Fruit fly (Drosophila melanogaster) whole organism, embryonic: Measurements from ENCODE around the gene Tom.
A peak's percentile ranks its signal among the peaks of the same experiment; 100 is the strongest.

Experiments
- Abd-B ChIP-seq: fragments of 200-800 bp; sonication (Bioruptor generic); optimal IDR thresholded peaks from 2 replicates; lab custom pipeline; 2018; ENCODE audit warnings: missing biosample characterization, mild to moderate bottlenecking, missing genetic modification characterization, moderate library complexity
- B-H2 ChIP-seq: fragments of 200-800 bp; sonication (Bioruptor generic); optimal IDR thresholded peaks from 2 replicates; lab custom pipeline; 2018; ENCODE audit warnings: missing biosample characterization, mild to moderate bottlenecking, missing genetic modification characterization
- CG10431 ChIP-seq: fragments of 200-800 bp; sonication (Bioruptor generic); optimal IDR thresholded peaks from 3 replicates; lab custom pipeline; 2018; ENCODE audit warnings: missing biosample characterization, mild to moderate bottlenecking, missing genetic modification characterization
- CG10959 ChIP-seq: fragments of 200-800 bp; sonication (Bioruptor generic); IDR thresholded peaks from 2 replicates; pipeline ENCODE4 v1.3.6; 2022; ENCODE audit warnings: missing biosample characterization, missing genetic modification characterization
- CG11723 ChIP-seq: fragments of 200-800 bp; sonication (Bioruptor generic); optimal IDR thresholded peaks from 2 replicates; lab custom pipeline; 2017; ENCODE audit warnings: missing biosample characterization, mild to moderate bottlenecking, missing genetic modification characterization
- CG13894 ChIP-seq: fragments of 200-800 bp; sonication (Bioruptor generic); optimal IDR thresholded peaks from 3 replicates; lab custom pipeline; 2018; ENCODE audit warnings: missing biosample characterization, mild to moderate bottlenecking, missing genetic modification characterization, moderate library complexity
- CG14014 ChIP-seq: fragments of 200-800 bp; sonication (Bioruptor generic); IDR thresholded peaks from 2 replicates; pipeline ENCODE4 v1.3.6; 2022; ENCODE audit warnings: missing biosample characterization, missing genetic modification characterization
- CG1529 ChIP-seq: fragments of 200-800 bp; sonication (Bioruptor generic); optimal IDR thresholded peaks from 3 replicates; lab custom pipeline; 2018; ENCODE audit warnings: missing biosample characterization, missing genetic modification characterization
- CG17385 ChIP-seq: fragments of 200-800 bp; sonication (Bioruptor generic); optimal IDR thresholded peaks from 3 replicates; lab custom pipeline; 2018; ENCODE audit warnings: missing biosample characterization, mild to moderate bottlenecking, missing genetic modification characterization
- CG18764 ChIP-seq: fragments of 200-800 bp; sonication (Bioruptor generic); optimal IDR thresholded peaks from 3 replicates; lab custom pipeline; 2016; ENCODE audit warnings: missing biosample characterization, missing genetic modification characterization
- CG2120 ChIP-seq: fragments of 200-800 bp; sonication (Bioruptor generic); optimal IDR thresholded peaks from 3 replicates; lab custom pipeline; 2016; ENCODE audit warnings: missing biosample characterization, missing genetic modification characterization
- CG34422 ChIP-seq: fragments of 200-800 bp; sonication (Bioruptor generic); IDR thresholded peaks from 3 replicates; pipeline ENCODE4 v1.3.6; 2022; ENCODE audit warnings: missing biosample characterization, missing genetic modification characterization
- CG5180 ChIP-seq: fragments of 200-800 bp; sonication (Bioruptor generic); optimal IDR thresholded peaks from 3 replicates; lab custom pipeline; 2017; ENCODE audit warnings: missing biosample characterization, missing genetic modification characterization, mild to moderate bottlenecking, moderate library complexity, missing genetic modification reagents
- CG6854 ChIP-seq: fragments of 200-800 bp; sonication (Bioruptor generic); optimal IDR thresholded peaks from 3 replicates; lab custom pipeline; 2017; ENCODE audit warnings: missing biosample characterization, mild to moderate bottlenecking, missing genetic modification characterization
- CG7271 ChIP-seq: fragments of 200-800 bp; sonication (Bioruptor generic); optimal IDR thresholded peaks from 2 replicates; lab custom pipeline; 2018; ENCODE audit warnings: missing biosample characterization, mild to moderate bottlenecking, missing genetic modification characterization, moderate library complexity
- CG9215 ChIP-seq: fragments of 200-800 bp; sonication (Bioruptor generic); IDR thresholded peaks from 2 replicates; pipeline ENCODE4 v1.3.6; 2022; ENCODE audit warnings: missing biosample characterization, missing genetic modification characterization
- Fer2 ChIP-seq: fragments of 200-800 bp; sonication (Bioruptor generic); optimal IDR thresholded peaks from 2 replicates; lab custom pipeline; 2018; ENCODE audit warnings: missing biosample characterization, mild to moderate bottlenecking, missing genetic modification characterization, moderate library complexity
- GATAe ChIP-seq: fragments of 200-800 bp; sonication (Bioruptor generic); conservative IDR thresholded peaks from 2 replicates; pipeline ENCODE4 v1.3.6; 2022; ENCODE audit warnings: missing biosample characterization, missing genetic modification characterization
- H2.0 ChIP-seq: fragments of 200-800 bp; sonication (Bioruptor generic); IDR thresholded peaks from 2 replicates; pipeline ENCODE4 v1.3.6; 2022; ENCODE audit warnings: missing biosample characterization, missing genetic modification characterization
- Hmx ChIP-seq: fragments of 200-800 bp; sonication (Bioruptor generic); optimal IDR thresholded peaks from 2 replicates; lab custom pipeline; 2016; ENCODE audit warnings: missing biosample characterization, missing genetic modification characterization
- Jarid2 ChIP-seq: fragments of 200-800 bp; sonication (Bioruptor generic); optimal IDR thresholded peaks from 3 replicates; lab custom pipeline; 2017; ENCODE audit warnings: mild to moderate bottlenecking, missing biosample characterization, missing genetic modification reagents, missing genetic modification characterization
- MBD-R2 ChIP-seq: fragments of 200-800 bp; sonication (Bioruptor generic); IDR thresholded peaks from 2 replicates; pipeline ENCODE4 v1.3.6; 2022; ENCODE audit warnings: missing biosample characterization, missing genetic modification characterization
- Mrtf ChIP-seq: fragments of 200-800 bp; sonication (Bioruptor generic); IDR thresholded peaks from 3 replicates; pipeline ENCODE4 v1.3.6; 2022; ENCODE audit warnings: missing biosample characterization, missing genetic modification characterization
- NfI ChIP-seq: fragments of 200-800 bp; sonication (Bioruptor generic); optimal IDR thresholded peaks from 3 replicates; lab custom pipeline; 2018; ENCODE audit warnings: missing biosample characterization, mild to moderate bottlenecking, missing genetic modification characterization, moderate library complexity
- Opbp ChIP-seq: fragments of 200-800 bp; sonication (Bioruptor generic); IDR thresholded peaks from 3 replicates; pipeline ENCODE4 v1.3.6; 2022; ENCODE audit warnings: missing biosample characterization, missing genetic modification characterization; ENCODE audit not compliant: partially characterized antibody
- Rfx ChIP-seq: fragments of 200-800 bp; sonication (Bioruptor generic); IDR thresholded peaks from 2 replicates; pipeline ENCODE4 v1.3.6; 2022; ENCODE audit warnings: missing biosample characterization, missing genetic modification characterization
- Scr ChIP-seq: fragments of 200-800 bp; sonication (Bioruptor generic); IDR thresholded peaks from 2 replicates; pipeline ENCODE4 v1.3.6; 2022; ENCODE audit warnings: missing biosample characterization, missing genetic modification characterization; ENCODE audit not compliant: partially characterized antibody
- Side ChIP-seq: fragments of 200-800 bp; sonication (Bioruptor generic); optimal IDR thresholded peaks from 2 replicates; lab custom pipeline; 2016; ENCODE audit warnings: missing biosample characterization, missing genetic modification characterization
- Usf ChIP-seq: fragments of 200-800 bp; sonication (Bioruptor generic); optimal IDR thresholded peaks from 2 replicates; lab custom pipeline; 2017; ENCODE audit warnings: missing genotype, missing biosample characterization, missing genetic modification characterization
- bab2 ChIP-seq: fragments of 200-800 bp; sonication (Bioruptor generic); optimal IDR thresholded peaks from 2 replicates; lab custom pipeline; 2016; ENCODE audit warnings: missing biosample characterization, missing genetic modification characterization
- chif ChIP-seq, 2 experiments: fragments of 200-800 bp; sonication (Bioruptor generic); optimal IDR thresholded peaks; 3 replicates each; lab custom pipeline; 2016; ENCODE audit warnings: missing biosample characterization in 2 of 2, missing genetic modification characterization in 2 of 2
- corto ChIP-seq: fragments of 200-800 bp; sonication (Bioruptor generic); optimal IDR thresholded peaks from 2 replicates; lab custom pipeline; 2016; ENCODE audit warnings: missing biosample characterization, mild to moderate bottlenecking, missing genetic modification characterization, moderate library complexity
- dysf ChIP-seq: fragments of 200-800 bp; sonication (Bioruptor generic); IDR thresholded peaks from 3 replicates; pipeline ENCODE4 v1.3.6; 2022; ENCODE audit warnings: missing biosample characterization, missing genetic modification characterization
- emc ChIP-seq: fragments of 200-800 bp; sonication (Bioruptor generic); optimal IDR thresholded peaks from 2 replicates; lab custom pipeline; 2016; ENCODE audit warnings: missing biosample characterization, missing genetic modification characterization
- gce ChIP-seq: fragments of 200-800 bp; sonication (Bioruptor generic); IDR thresholded peaks from 3 replicates; pipeline ENCODE4 v1.3.6; 2022; ENCODE audit warnings: missing biosample characterization, missing genetic modification characterization
- gt ChIP-seq: fragments of 200-800 bp; sonication (Bioruptor generic); IDR thresholded peaks from 2 replicates; pipeline ENCODE4 v1.3.6; 2022; ENCODE audit warnings: missing biosample characterization, missing genetic modification characterization
- hb ChIP-seq: fragments of 200-800 bp; sonication (Bioruptor generic); IDR thresholded peaks from 3 replicates; pipeline ENCODE4 v1.3.6; 2022; ENCODE audit warnings: missing biosample characterization, missing genetic modification characterization; ENCODE audit not compliant: partially characterized antibody
- lov ChIP-seq, 2 experiments: fragments of 200-800 bp in 1 of 2; fragments of >200 bp in 1 of 2; sonication (Bioruptor generic) in 1 of 2; IDR thresholded peaks in 1 of 2; optimal IDR thresholded peaks in 1 of 2; 2 replicates in 1 of 2; 3 replicates in 1 of 2; pipeline versions ENCODE4 v1.3.6 to Lab custom; 2017 to 2022; ENCODE audit warnings: missing biosample characterization in 1 of 2, missing genetic modification characterization in 1 of 2
- maf-S ChIP-seq: fragments of 200-800 bp; sonication (Bioruptor generic); optimal IDR thresholded peaks from 2 replicates; lab custom pipeline; 2016; ENCODE audit warnings: missing biosample characterization, missing genetic modification characterization
- peb ChIP-seq: fragments of 200-800 bp; sonication (Bioruptor generic); IDR thresholded peaks from 2 replicates; pipeline ENCODE4 v1.3.6; 2022; ENCODE audit warnings: missing biosample characterization, missing genetic modification characterization
- pfk ChIP-seq: fragments of 200-800 bp; sonication (Bioruptor generic); optimal IDR thresholded peaks from 2 replicates; lab custom pipeline; 2018; ENCODE audit warnings: missing biosample characterization, mild to moderate bottlenecking, missing genetic modification characterization, moderate library complexity
- pzg ChIP-seq: fragments of 200-800 bp; sonication (Bioruptor generic); optimal IDR thresholded peaks from 3 replicates; lab custom pipeline; 2018; ENCODE audit warnings: missing biosample characterization, mild to moderate bottlenecking, missing genetic modification characterization, moderate library complexity
- ro ChIP-seq: fragments of 200-800 bp; sonication (Bioruptor generic); IDR thresholded peaks from 2 replicates; pipeline ENCODE4 v1.3.6; 2022; ENCODE audit warnings: missing biosample characterization, missing genetic modification characterization
- row ChIP-seq: fragments of 200-800 bp; sonication (Bioruptor generic); IDR thresholded peaks from 3 replicates; pipeline ENCODE4 v1.3.6; 2022; ENCODE audit warnings: missing biosample characterization, missing genetic modification characterization
- seq ChIP-seq: fragments of 200-800 bp; sonication (Bioruptor generic); IDR thresholded peaks from 2 replicates; pipeline ENCODE4 v1.3.6; 2022; ENCODE audit warnings: missing biosample characterization, missing genetic modification characterization
- slp2 ChIP-seq: fragments of 200-800 bp; sonication (Bioruptor generic); optimal IDR thresholded peaks from 2 replicates; lab custom pipeline; 2016; ENCODE audit warnings: missing biosample characterization, missing genetic modification characterization
- sna ChIP-seq: fragments of 200-800 bp; sonication (Bioruptor generic); IDR thresholded peaks from 2 replicates; pipeline ENCODE4 v1.3.6; 2022; ENCODE audit warnings: missing biosample characterization, missing genetic modification characterization; ENCODE audit not compliant: partially characterized antibody
- wdn ChIP-seq: fragments of 200-800 bp; sonication (Bioruptor generic); IDR thresholded peaks from 2 replicates; pipeline ENCODE4 v1.3.6; 2022; ENCODE audit warnings: missing biosample characterization, missing genetic modification characterization
- zfh1 ChIP-seq: fragments of 200-800 bp; sonication (Bioruptor generic); IDR thresholded peaks from 3 replicates; pipeline ENCODE4 v1.3.6; 2022; ENCODE audit warnings: missing biosample characterization, missing genetic modification characterization

Gene Tom

DNA sequence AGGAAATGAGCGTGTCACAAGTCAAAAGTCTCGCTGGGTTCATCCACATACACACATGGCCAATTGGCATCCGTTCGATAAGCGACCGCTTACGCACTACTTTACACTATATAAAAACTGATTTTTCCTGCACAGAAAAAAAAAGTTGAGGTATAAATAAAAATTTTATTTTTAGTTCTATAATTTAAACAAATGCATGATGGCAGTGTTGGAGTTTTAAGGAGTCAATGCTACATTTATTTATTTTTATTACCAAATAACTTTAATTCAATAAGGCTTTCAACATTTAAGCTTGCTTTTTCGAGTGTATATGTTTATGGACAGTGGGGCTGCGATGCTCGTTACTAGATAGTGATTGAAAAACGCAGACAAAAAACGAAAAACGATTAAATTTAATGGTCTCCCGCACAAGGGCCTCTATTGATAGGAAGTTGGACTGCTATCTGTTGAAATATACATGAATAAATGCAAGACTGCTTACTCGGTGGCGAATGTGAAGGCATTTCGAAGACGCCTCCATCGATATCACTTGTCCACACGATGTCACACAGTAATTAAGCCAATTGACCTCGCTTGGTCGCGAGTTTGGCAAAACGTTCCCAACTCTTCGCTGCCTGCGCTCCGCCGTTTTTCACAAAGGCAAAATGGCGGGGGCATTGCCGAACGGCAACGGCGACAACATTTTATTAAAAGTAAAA lies 42.6 kb downstream of the Tom start:
- no peak for TF ChIP-seq Usf (GFP tag; lab: Kevin White, UChicago)
- peak; percentile 65 for TF ChIP-seq seq (GFP tag; lab: Robert Waterston, UW)
- peak; percentile 76; the same call in 2 of the 3 replicates for TF ChIP-seq zfh1 (GFP tag; lab: Robert Waterston, UW)
- no peak for TF ChIP-seq Opbp
- TF ChIP-seq dysf (GFP tag; lab: Robert Waterston, UW): peak; percentile 68
- peak; percentile 45; the same call in 1 of the 3 replicates for TF ChIP-seq gce (GFP tag; lab: Robert Waterston, UW)
- no peak for TF ChIP-seq Hmx
- no peak for TF ChIP-seq emc (GFP tag; lab: Kevin White, UChicago)
- no peak for TF ChIP-seq hb (GFP tag; lab: Robert Waterston, UW)
- peak; percentile 23 for TF ChIP-seq Side (GFP tag; lab: Kevin White, UChicago)
- peak; percentile 75 for TF ChIP-seq Rfx (GFP tag; lab: Robert Waterston, UW)
- no peak for TF ChIP-seq GATAe (GFP tag; lab: Robert Waterston, UW)
- TF ChIP-seq MBD-R2: peak; percentile 39; the same call in 1 of the 2 replicates
- peak; percentile 55 for TF ChIP-seq bab2 (GFP tag; lab: Kevin White, UChicago)
- TF ChIP-seq CG14014 (GFP tag; lab: Robert Waterston, UW): peak; percentile 58; the same call in 1 of the 2 replicates
- no peak for TF ChIP-seq gt (GFP tag; lab: Robert Waterston, UW)
- TF ChIP-seq pfk: no peak
- TF ChIP-seq wdn: no peak
- peak; percentile 9; the same call in 1 of the 2 replicates for TF ChIP-seq ro (GFP tag; lab: Robert Waterston, UW)
- TF ChIP-seq CG10959 (GFP tag; lab: Robert Waterston, UW): peak; percentile 80
- TF ChIP-seq CG6854: peak; percentile 30
- TF ChIP-seq CG9215 (GFP tag; lab: Robert Waterston, UW): peak; percentile 28; the same call in 1 of the 2 replicates
- TF ChIP-seq Scr (GFP tag; lab: Robert Waterston, UW): no peak
- peak; percentile 51 for TF ChIP-seq CG11723
- TF ChIP-seq pzg (GFP tag; lab: Kevin White, UChicago): no peak
- TF ChIP-seq H2.0 (GFP tag; lab: Robert Waterston, UW): peak; percentile 57; the same call in 1 of the 2 replicates
- TF ChIP-seq Jarid2 (GFP tag; lab: Kevin White, UChicago): peak; percentile 42
- peak; percentile 53 for TF ChIP-seq CG1529
- peak; percentile 57; the same call in 1 of the 3 replicates for TF ChIP-seq CG34422 (GFP tag; lab: Robert Waterston, UW)
- TF ChIP-seq CG13894 (tag; lab: Kevin White, UChicago): no peak
- no peak for TF ChIP-seq sna
- peak; percentile 68 for TF ChIP-seq CG2120
- peak; percentile 20 for TF ChIP-seq slp2 (GFP tag; lab: Kevin White, UChicago)
- TF ChIP-seq CG5180 (GFP tag; lab: Kevin White, UChicago): peak; percentile 55
- TF ChIP-seq row (GFP tag; lab: Robert Waterston, UW): peak; percentile 83
- no peak for TF ChIP-seq corto (GFP tag; lab: Kevin White, UChicago)
- TF ChIP-seq Abd-B: peak; percentile 87
- peak; percentile 16 for TF ChIP-seq CG7271 (tag; lab: Kevin White, UChicago)
- no peak for TF ChIP-seq B-H2
- TF ChIP-seq Mrtf (GFP tag; lab: Robert Waterston, UW): no peak
- TF ChIP-seq lov (optimal IDR thresholded peaks at IDR 0.05; lab: Kevin White, UChicago): no peak
- peak; percentile 53; the same call in 1 of the 3 replicates for TF ChIP-seq lov (GFP tag; IDR thresholded peaks at IDR 0.05; lab: Robert Waterston, UW)
- TF ChIP-seq CG18764 (GFP tag; lab: Kevin White, UChicago): peak; percentile 48
- TF ChIP-seq maf-S (GFP tag; lab: Kevin White, UChicago): peak; percentile 23
- peak; percentile 7 to 57 for TF ChIP-seq chif (GFP tag; optimal IDR thresholded peaks at IDR 0.05; lab: Kevin White, UChicago)
- TF ChIP-seq NfI (GFP tag; lab: Kevin White, UChicago): peak; percentile 37
- TF ChIP-seq peb (GFP tag; lab: Robert Waterston, UW): 0 out of 2 replicates have a peak, but pooled peaks have one; percentile 49
- TF ChIP-seq Fer2: peak; percentile 53
- peak; percentile 77 for TF ChIP-seq CG17385
- peak; percentile 21 for TF ChIP-seq CG10431
